Worm (Caenorhabditis elegans) whole organism, young adult: ENCODE measurements around the gene set-20.

ENCODE experiments used
- K12H6.12 ChIP-seq: fragments of 200-800 bp; sonication (Bioruptor generic); optimal IDR thresholded peaks from 2 replicates; lab custom pipeline; 2018; ENCODE audit warnings: mild to moderate bottlenecking, missing genetic modification characterization, missing compliant biosample characterization
- ceh-40 ChIP-seq: fragments of 200-800 bp; sonication (Bioruptor generic); IDR thresholded peaks from 2 replicates; pipeline ENCODE4 v1.3.6; 2022; ENCODE audit warnings: missing genetic modification characterization, missing compliant biosample characterization
- madf-10 ChIP-seq: sonication (generic microtip); optimal IDR thresholded peaks from 2 replicates; lab custom pipeline; 2016; ENCODE audit warnings: mild to moderate bottlenecking, missing genetic modification characterization, missing compliant biosample characterization
- nfya-1 ChIP-seq: sonication (generic microtip); optimal IDR thresholded peaks from 2 replicates; lab custom pipeline; 2017; ENCODE audit warnings: antibody characterized with exemption, missing compliant biosample characterization, missing genetic modification characterization, borderline replicate concordance; ENCODE audit not compliant: insufficient read depth
- sea-2 ChIP-seq: fragments of 200-800 bp; sonication (Bioruptor generic); IDR thresholded peaks from 2 replicates; pipeline ENCODE4 v1.3.6; 2022; ENCODE audit warnings: missing genetic modification characterization, missing compliant biosample characterization
- ztf-3 ChIP-seq: fragments of 200-800 bp; sonication (Bioruptor generic); optimal IDR thresholded peaks from 2 replicates; lab custom pipeline; 2018; ENCODE audit warnings: mild to moderate bottlenecking, missing genetic modification characterization, missing compliant biosample characterization

- TF ChIP-seq nfya-1 (no peak), ztf-3 (no peak), ceh-40 (GFP tag; lab: Robert Waterston, UW) (no peak), sea-2 (GFP tag; lab: Robert Waterston, UW) (no peak), madf-10 (tag; lab: Kevin White, UChicago) (no peak), K12H6.12 (tag; lab: Kevin White, UChicago) (no peak)
Measured at ce11 chrX:5726160-5726559, 40.2 kb upstream of the set-20 start.
